Worm (Caenorhabditis elegans) whole organism, young adult: Measurements from ENCODE around the gene C56E10.3.

ENCODE experiments used
- F10E7.11 ChIP-seq: sonication (generic microtip); optimal IDR thresholded peaks from 2 replicates; lab custom pipeline; 2017; ENCODE audit warnings: mild to moderate bottlenecking, missing genetic modification characterization, moderate library complexity, missing compliant biosample characterization
- F23B12.7 ChIP-seq: sonication (generic microtip); optimal IDR thresholded peaks from 2 replicates; lab custom pipeline; 2017; ENCODE audit warnings: missing genetic modification characterization, mild to moderate bottlenecking, missing compliant biosample characterization, antibody characterized with exemption, moderate library complexity; ENCODE audit not compliant: insufficient read depth
- K11D2.4 ChIP-seq: fragments of 200-800 bp; sonication (Bioruptor generic); IDR thresholded peaks from 2 replicates; pipeline ENCODE4 v1.3.6; 2022; ENCODE audit warnings: missing genetic modification reagents, missing genetic modification characterization, missing compliant biosample characterization
- ceh-40 ChIP-seq: fragments of 200-800 bp; sonication (Bioruptor generic); IDR thresholded peaks from 2 replicates; pipeline ENCODE4 v1.3.6; 2022; ENCODE audit warnings: missing genetic modification characterization, missing compliant biosample characterization
- dpl-1 ChIP-seq: fragments of 150-350 bp; optimal IDR thresholded peaks from 2 replicates; lab custom pipeline; 2014; ENCODE audit warnings: missing biosample characterization, missing genetic modification reagents, missing genetic modification characterization
- lin-54 ChIP-seq: fragments of 200-800 bp; sonication (Bioruptor generic); optimal IDR thresholded peaks from 2 replicates; lab custom pipeline; 2018; ENCODE audit warnings: mild to moderate bottlenecking, missing genetic modification characterization, missing compliant biosample characterization
- madf-6 ChIP-seq: fragments of 200-800 bp; sonication (Bioruptor generic); IDR thresholded peaks from 2 replicates; pipeline ENCODE4 v1.3.6; 2022; ENCODE audit warnings: missing genetic modification reagents, missing genetic modification characterization, missing compliant biosample characterization
- snpc-1.1 ChIP-seq: sonication (generic microtip); optimal IDR thresholded peaks from 2 replicates; lab custom pipeline; 2017; ENCODE audit warnings: missing genetic modification characterization, mild to moderate bottlenecking, missing compliant biosample characterization, antibody characterized with exemption, moderate library complexity, missing genotype, missing genetic modification reagents; ENCODE audit not compliant: insufficient read depth
- snpc-3.4 ChIP-seq: sonication (generic microtip); optimal IDR thresholded peaks from 2 replicates; lab custom pipeline; 2017; ENCODE audit warnings: missing genetic modification characterization, mild to moderate bottlenecking, missing compliant biosample characterization, antibody characterized with exemption, moderate library complexity, missing genotype, missing genetic modification reagents

DNA sequence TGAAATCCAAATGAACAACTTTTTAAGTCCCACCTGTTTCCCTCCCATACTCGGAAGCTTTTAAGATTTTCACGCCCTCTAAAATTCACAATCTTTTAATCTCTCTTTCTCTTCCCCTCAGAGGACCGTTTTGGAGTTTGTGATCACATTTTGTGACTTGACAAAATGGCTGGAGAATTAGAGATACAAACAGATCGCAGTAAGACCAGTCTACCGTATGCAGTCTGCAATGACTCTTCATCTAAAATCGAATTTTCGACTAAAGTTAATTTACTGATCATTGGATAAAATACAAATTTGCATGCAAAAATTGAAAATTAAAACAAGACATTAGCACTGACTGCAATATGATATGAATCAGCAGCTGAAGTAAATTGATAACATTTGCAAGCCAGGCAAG is 3.9 kb upstream of the C56E10.3 start:
- TF ChIP-seq madf-6 (GFP tag; lab: Robert Waterston, UW) (no peak), snpc-3.4 (tag; lab: Kevin White, UChicago) (no peak), K11D2.4 (GFP tag; lab: Robert Waterston, UW) (no peak), F10E7.11 (no peak), dpl-1 (no peak), ceh-40 (no peak), F23B12.7 (tag; lab: Kevin White, UChicago) (no peak), lin-54 (GFP tag; lab: Kevin White, UChicago) (no peak), snpc-1.1 (no peak)
